Worm (Caenorhabditis elegans) whole organism, L2 larva: ENCODE data around the gene F11A5.18.

Experiments
- Y55F3AM.14 ChIP-seq: fragments of 200-800 bp; sonication (Bioruptor generic); optimal IDR thresholded peaks from 2 replicates; lab custom pipeline; 2018; ENCODE audit warnings: mild to moderate bottlenecking, missing genetic modification characterization, missing compliant biosample characterization
- lsy-2 ChIP-seq, 2 experiments: fragments of 150-350 bp in 1 of 2; sonication (generic microtip) in 1 of 2; optimal IDR thresholded peaks; 2 replicates each; lab custom pipeline; 2014 to 2017; ENCODE audit warnings: missing biosample characterization in 2 of 2, missing genetic modification characterization in 2 of 2
- nhr-237 ChIP-seq: fragments of 150-350 bp; optimal IDR thresholded peaks from 2 replicates; lab custom pipeline; 2014; ENCODE audit warnings: missing biosample characterization, missing genetic modification characterization
- nhr-77 ChIP-seq: fragments of 150-350 bp; optimal IDR thresholded peaks from 2 replicates; lab custom pipeline; 2014; ENCODE audit warnings: missing biosample characterization, missing genetic modification characterization
- skn-1 ChIP-seq: sonication (generic microtip); optimal IDR thresholded peaks from 2 replicates; lab custom pipeline; 2017; ENCODE audit warnings: missing biosample characterization, missing genetic modification characterization
- unc-55 ChIP-seq: fragments of 150-350 bp; sonication (generic microtip); optimal IDR thresholded peaks from 3 replicates; lab custom pipeline; 2014; ENCODE audit warnings: missing biosample characterization, missing genetic modification reagents, missing genetic modification characterization
- ztf-11 ChIP-seq: sonication (generic microtip); optimal IDR thresholded peaks from 2 replicates; lab custom pipeline; 2017; ENCODE audit warnings: missing biosample characterization, missing genetic modification characterization

- TF ChIP-seq lsy-2 (tag; optimal IDR thresholded peaks at IDR 0.05; lab: Kevin White, UChicago) = no peak
- no peak for TF ChIP-seq nhr-237
- no peak for TF ChIP-seq nhr-77
- no peak for TF ChIP-seq unc-55 (GFP tag; lab: Kevin White, UChicago)
- no peak for TF ChIP-seq skn-1 (tag; lab: Kevin White, UChicago)
- no peak for TF ChIP-seq ztf-11 (tag; lab: Kevin White, UChicago)
- no peak for TF ChIP-seq Y55F3AM.14 (GFP tag; lab: Kevin White, UChicago)
These were observed 988 bp upstream of the F11A5.18 start, which contains the start of gene F11A5.17 for ce11 chrV:16201730-16202129.
